Worm (Caenorhabditis elegans) whole organism, L4/young adult: Measurements from ENCODE around the gene cyp-33C1.

Experiments
- W03F9.2 ChIP-seq: fragments of 150-350 bp; optimal IDR thresholded peaks from 2 replicates; lab custom pipeline; 2014; ENCODE audit warnings: missing biosample characterization, missing genetic modification characterization
- him-1 ChIP-seq: sonication (generic microtip); optimal IDR thresholded peaks from 2 replicates; lab custom pipeline; 2016; ENCODE audit warnings: missing genotype, missing genetic modification reagents, missing genetic modification characterization, missing compliant biosample characterization

DNA sequence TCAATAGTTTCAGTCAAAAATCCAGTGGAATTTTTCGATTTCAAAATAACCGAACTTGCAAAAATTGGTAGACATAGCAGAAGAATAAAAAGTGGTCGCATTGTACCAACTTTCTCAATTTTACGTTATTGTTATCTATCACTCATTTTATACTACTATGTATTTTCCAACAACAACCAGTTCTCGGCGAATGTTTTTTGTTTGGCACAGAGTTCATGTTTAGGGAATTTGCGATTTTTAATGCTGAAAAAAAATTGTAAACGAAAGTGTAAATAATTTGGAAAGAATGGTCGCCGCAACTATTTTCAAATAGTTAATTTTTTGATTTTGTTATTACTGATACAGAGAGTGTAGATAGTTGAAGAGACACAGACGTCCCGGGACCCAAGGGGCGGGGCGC is 29.9 kb upstream of the cyp-33C1 start, which contains the start of gene C45H4.21:
- TF ChIP-seq him-1: no peak
- TF ChIP-seq W03F9.2 (tag; lab: Kevin White, UChicago): no peak
